Fruit fly (Drosophila melanogaster): ENCODE results near the gene CG15734.

Gene CG15734

DNA sequence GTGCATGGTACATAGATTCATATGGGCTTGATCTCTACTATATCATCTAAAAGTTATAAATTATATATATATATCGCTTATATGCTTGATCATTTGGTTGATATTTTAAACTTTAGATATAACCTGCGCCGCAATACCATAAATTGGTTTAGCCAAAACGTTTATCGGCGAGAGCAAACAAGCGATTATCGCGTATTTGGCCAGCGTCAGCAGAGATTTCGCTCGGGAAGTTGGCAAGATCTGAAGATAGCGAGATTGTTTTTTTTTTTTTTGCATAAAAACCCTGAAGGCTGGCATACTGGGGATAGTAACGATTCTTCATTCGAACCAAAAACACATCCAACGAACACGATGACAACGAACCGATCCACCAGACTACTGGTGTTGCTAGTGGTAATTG is 27.3 kb downstream of the CG15734 start, which contains the start of gene Muc11A:
Gene Muc11A, plus strand, starts transcription at position 301 of the 400 bp plus-strand sequence.
- no peak for TF ChIP-seq CG8301 (tag; optimal IDR thresholded peaks at IDR 0.05)
- no peak for TF ChIP-seq Snoo (tag; optimal IDR thresholded peaks at IDR 0.05)
- no peak for TF ChIP-seq gl (tag; optimal IDR thresholded peaks at IDR 0.05)
- TF ChIP-seq CG12605 (GFP tag; IDR thresholded peaks at IDR 0.05): no peak

- TF ChIP-seq Pif1A (GFP tag; optimal IDR thresholded peaks at IDR 0.05) (no peak), EcR (GFP tag; optimal IDR thresholded peaks at IDR 0.05) (no peak), Pif1B (GFP tag; optimal IDR thresholded peaks at IDR 0.05) (no peak), gl (tag; optimal IDR thresholded peaks at IDR 0.05) (no peak), Snoo (tag; optimal IDR thresholded peaks at IDR 0.05) (no peak), CG8301 (tag; optimal IDR thresholded peaks at IDR 0.05) (no peak), CG12605 (GFP tag; IDR thresholded peaks at IDR 0.05) (no peak), CG34367 (tag; optimal IDR thresholded peaks at IDR 0.05) (no peak), CG10348 (GFP tag; IDR thresholded peaks at IDR 0.05) (no peak)
Measured at dm6 chrX:12056535-12056934, 30.3 kb downstream of the CG15734 start, which contains the start of gene Uch-L5R. Uch-L5R (minus strand) TSS chrX:12056635.

- TF ChIP-seq rn (GFP tag; IDR thresholded peaks at IDR 0.05) (no peak), CG14655 (GFP tag; optimal IDR thresholded peaks at IDR 0.05) (no peak), Pif1B (GFP tag; optimal IDR thresholded peaks at IDR 0.05) (no peak), fd96Ca (GFP tag; IDR thresholded peaks at IDR 0.05) (no peak), CG12605 (GFP tag; IDR thresholded peaks at IDR 0.05) (no peak)
Measured at dm6 chrX:12050292-12050691, 36.5 kb downstream of the CG15734 start.

DNA sequence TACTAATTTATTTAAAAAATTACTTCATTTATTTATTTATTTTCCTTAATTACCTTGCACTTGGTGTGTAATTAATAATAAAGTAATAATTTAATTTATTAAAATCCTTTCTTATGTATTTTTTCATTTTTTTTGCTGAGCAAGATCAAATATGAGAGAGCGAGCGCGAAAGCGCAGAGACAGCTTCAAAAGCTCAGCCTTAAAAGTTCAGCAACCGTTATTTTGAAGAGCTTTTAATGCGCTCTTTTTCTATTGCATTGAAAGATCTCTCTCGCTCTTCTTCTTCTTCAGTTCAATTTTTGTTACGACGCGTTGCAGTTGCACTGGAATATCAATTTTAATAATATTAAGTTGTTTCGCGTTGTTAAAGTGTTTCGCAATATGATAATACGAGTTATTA is 43.4 kb downstream of the CG15734 start, which contains the start of gene Ten-a:
Gene Ten-a, plus strand, starts transcription at position 301 of the 400 bp plus-strand sequence.
- no peak for TF ChIP-seq CG17806 (tag; optimal IDR thresholded peaks at IDR 0.05)
